Fruit fly (Drosophila melanogaster) whole organism: ENCODE data around the gene amos.

ENCODE experiments used
- Dll ChIP-seq: fragments of >200 bp; optimal IDR thresholded peaks from 2 replicates; lab custom pipeline; 2017
- pan ChIP-seq: fragments of >200 bp; optimal IDR thresholded peaks from 2 replicates; lab custom pipeline; 2017
- psq ChIP-seq: fragments of >200 bp; optimal IDR thresholded peaks from 2 replicates; lab custom pipeline; 2017

dm6 chr2L:18645468-18645867 is 48.7 kb upstream of the amos start:
- TF ChIP-seq Dll (lab: Kevin White, UChicago) = no peak
- TF ChIP-seq psq (lab: Kevin White, UChicago) = no peak
- peak; percentile 63 for TF ChIP-seq pan (lab: Kevin White, UChicago)
